Fruit fly (Drosophila melanogaster) whole organism, embryonic: Measurements from ENCODE around the gene CG12698.

ENCODE experiments used
- Atf3 ChIP-seq: fragments of 200-800 bp; sonication (Bioruptor generic); optimal IDR thresholded peaks from 3 replicates; lab custom pipeline; 2016; ENCODE audit warnings: missing biosample characterization, missing genetic modification characterization
- B-H1 ChIP-seq: fragments of 200-800 bp; sonication (Bioruptor generic); IDR thresholded peaks from 3 replicates; pipeline ENCODE4 v1.3.6; 2022; ENCODE audit warnings: missing biosample characterization, missing genetic modification characterization
- C15 ChIP-seq: fragments of 200-800 bp; sonication (Bioruptor generic); IDR thresholded peaks from 3 replicates; pipeline ENCODE4 v1.3.6; 2022; ENCODE audit warnings: missing biosample characterization, missing genetic modification characterization
- CG10366 ChIP-seq: fragments of 200-800 bp; sonication (Bioruptor generic); IDR thresholded peaks from 2 replicates; pipeline ENCODE4 v1.3.6; 2022; ENCODE audit warnings: missing biosample characterization, missing genetic modification characterization
- CG10462 ChIP-seq: fragments of 200-800 bp; sonication (Bioruptor generic); optimal IDR thresholded peaks from 2 replicates; lab custom pipeline; 2016; ENCODE audit warnings: missing biosample characterization, missing genetic modification characterization
- CG12155 ChIP-seq: fragments of 200-800 bp; sonication (Bioruptor generic); optimal IDR thresholded peaks from 3 replicates; lab custom pipeline; 2016; ENCODE audit warnings: missing biosample characterization, missing genetic modification characterization
- CG17385 ChIP-seq: fragments of 200-800 bp; sonication (Bioruptor generic); optimal IDR thresholded peaks from 3 replicates; lab custom pipeline; 2018; ENCODE audit warnings: missing biosample characterization, mild to moderate bottlenecking, missing genetic modification characterization
- CG17912 ChIP-seq: fragments of 200-800 bp; sonication (Bioruptor generic); optimal IDR thresholded peaks from 2 replicates; lab custom pipeline; 2018; ENCODE audit warnings: missing biosample characterization, mild to moderate bottlenecking, missing genetic modification characterization
- CG2116 ChIP-seq: fragments of 200-800 bp; sonication (Bioruptor generic); optimal IDR thresholded peaks from 3 replicates; lab custom pipeline; 2018; ENCODE audit warnings: missing biosample characterization, mild to moderate bottlenecking, missing genetic modification characterization
- CG2120 ChIP-seq: fragments of 200-800 bp; sonication (Bioruptor generic); optimal IDR thresholded peaks from 3 replicates; lab custom pipeline; 2016; ENCODE audit warnings: missing biosample characterization, missing genetic modification characterization
- CG31224 ChIP-seq: fragments of 200-800 bp; sonication (Bioruptor generic); IDR thresholded peaks from 2 replicates; pipeline ENCODE4 v1.3.6; 2022; ENCODE audit warnings: missing biosample characterization, missing genetic modification characterization
- CG31441 ChIP-seq: fragments of 200-800 bp; sonication (Bioruptor generic); IDR thresholded peaks from 2 replicates; pipeline ENCODE4 v1.3.6; 2022; ENCODE audit warnings: missing biosample characterization, missing genetic modification characterization
- CG4820 ChIP-seq: fragments of 200-800 bp; sonication (Bioruptor generic); optimal IDR thresholded peaks from 3 replicates; lab custom pipeline; 2016; ENCODE audit warnings: missing biosample characterization, missing genetic modification characterization
- CG6254 ChIP-seq: fragments of 200-800 bp; sonication (Bioruptor generic); optimal IDR thresholded peaks from 3 replicates; lab custom pipeline; 2017; ENCODE audit warnings: mild to moderate bottlenecking, missing biosample characterization, missing genetic modification reagents, missing genetic modification characterization
- CG6791 ChIP-seq: fragments of 200-800 bp; sonication (Bioruptor generic); IDR thresholded peaks from 3 replicates; pipeline ENCODE4 v1.3.6; 2022; ENCODE audit warnings: missing biosample characterization, missing genetic modification characterization; ENCODE audit not compliant: partially characterized antibody
- CG7556 ChIP-seq: fragments of 200-800 bp; sonication (Bioruptor generic); optimal IDR thresholded peaks from 2 replicates; lab custom pipeline; 2017; ENCODE audit warnings: missing biosample characterization, mild to moderate bottlenecking, missing genetic modification characterization
- CG7839 ChIP-seq: fragments of 200-800 bp; sonication (Bioruptor generic); optimal IDR thresholded peaks from 3 replicates; lab custom pipeline; 2018; ENCODE audit warnings: missing biosample characterization, mild to moderate bottlenecking, missing genetic modification characterization, moderate library complexity
- CG9437 ChIP-seq: fragments of 200-800 bp; sonication (Bioruptor generic); optimal IDR thresholded peaks from 2 replicates; lab custom pipeline; 2018; ENCODE audit warnings: missing biosample characterization, mild to moderate bottlenecking, missing genetic modification characterization
- CG9797 ChIP-seq: fragments of 200-800 bp; sonication (Bioruptor generic); optimal IDR thresholded peaks from 3 replicates; lab custom pipeline; 2018; ENCODE audit warnings: missing biosample characterization, mild to moderate bottlenecking, missing genetic modification characterization
- CG9817 ChIP-seq: fragments of 200-800 bp; sonication (Bioruptor generic); optimal IDR thresholded peaks from 2 replicates; lab custom pipeline; 2018; ENCODE audit warnings: missing biosample characterization, mild to moderate bottlenecking, missing genetic modification characterization, moderate library complexity
- CHES-1-like ChIP-seq: fragments of 200-800 bp; sonication (Bioruptor generic); optimal IDR thresholded peaks from 2 replicates; lab custom pipeline; 2016; ENCODE audit warnings: missing biosample characterization, missing genetic modification characterization
- D ChIP-seq, 2 experiments: fragments of 200-800 bp in 1 of 2; fragments of >200 bp in 1 of 2; sonication (Bioruptor generic) in 1 of 2; optimal IDR thresholded peaks; 2 replicates in 1 of 2; 3 replicates in 1 of 2; lab custom pipeline; 2017; ENCODE audit warnings: mild to moderate bottlenecking in 1 of 2, missing biosample characterization in 1 of 2, missing genetic modification characterization in 1 of 2, missing genetic modification reagents in 1 of 2
- Dip3 ChIP-seq: fragments of 200-800 bp; sonication (Bioruptor generic); optimal IDR thresholded peaks from 3 replicates; lab custom pipeline; 2016; ENCODE audit warnings: missing biosample characterization, missing genetic modification characterization
- Elba2 ChIP-seq: fragments of 200-800 bp; sonication (Bioruptor generic); optimal IDR thresholded peaks from 3 replicates; lab custom pipeline; 2016; ENCODE audit warnings: missing biosample characterization, missing genetic modification characterization
- Fer2 ChIP-seq: fragments of 200-800 bp; sonication (Bioruptor generic); optimal IDR thresholded peaks from 2 replicates; lab custom pipeline; 2018; ENCODE audit warnings: missing biosample characterization, mild to moderate bottlenecking, missing genetic modification characterization, moderate library complexity
- Lim3 ChIP-seq: fragments of 200-800 bp; sonication (Bioruptor generic); IDR thresholded peaks from 2 replicates; pipeline ENCODE4 v1.3.6; 2022; ENCODE audit warnings: missing biosample characterization, missing genetic modification characterization
- Mad ChIP-seq: fragments of 200-800 bp; sonication (Bioruptor generic); optimal IDR thresholded peaks from 2 replicates; lab custom pipeline; 2016; ENCODE audit warnings: missing biosample characterization, missing genetic modification characterization
- Oaz ChIP-seq: fragments of 200-800 bp; sonication (Bioruptor generic); IDR thresholded peaks from 2 replicates; pipeline ENCODE4 v1.3.6; 2022; ENCODE audit warnings: missing biosample characterization, missing genetic modification characterization
- Oli ChIP-seq: fragments of 200-800 bp; sonication (Bioruptor generic); optimal IDR thresholded peaks from 2 replicates; lab custom pipeline; 2018; ENCODE audit warnings: missing biosample characterization, mild to moderate bottlenecking, missing genetic modification characterization, moderate library complexity
- Optix ChIP-seq: fragments of 200-800 bp; sonication (Bioruptor generic); IDR thresholded peaks from 3 replicates; pipeline ENCODE4 v1.3.6; 2022; ENCODE audit warnings: missing biosample characterization, missing genetic modification characterization
- Rx ChIP-seq: fragments of 200-800 bp; sonication (Bioruptor generic); IDR thresholded peaks from 2 replicates; pipeline ENCODE4 v1.3.6; 2022; ENCODE audit warnings: missing biosample characterization, missing genetic modification characterization
- Side ChIP-seq: fragments of 200-800 bp; sonication (Bioruptor generic); optimal IDR thresholded peaks from 2 replicates; lab custom pipeline; 2016; ENCODE audit warnings: missing biosample characterization, missing genetic modification characterization
- Sin3A ChIP-seq: fragments of >200 bp; optimal IDR thresholded peaks from 2 replicates; lab custom pipeline; 2018
- al ChIP-seq: fragments of 200-800 bp; sonication (Bioruptor generic); IDR thresholded peaks from 2 replicates; pipeline ENCODE4 v1.3.6; 2022; ENCODE audit warnings: missing biosample characterization, missing genetic modification characterization
- aop ChIP-seq: fragments of 200-800 bp; sonication (Bioruptor generic); IDR thresholded peaks from 2 replicates; pipeline ENCODE4 v1.3.6; 2022; ENCODE audit warnings: missing biosample characterization, missing genetic modification characterization
- cas ChIP-seq: fragments of 200-800 bp; sonication (Bioruptor generic); IDR thresholded peaks from 2 replicates; pipeline ENCODE4 v1.3.6; 2022; ENCODE audit warnings: missing biosample characterization, missing genetic modification characterization
- emc ChIP-seq: fragments of 200-800 bp; sonication (Bioruptor generic); optimal IDR thresholded peaks from 2 replicates; lab custom pipeline; 2016; ENCODE audit warnings: missing biosample characterization, missing genetic modification characterization
- fd102C ChIP-seq: fragments of 200-800 bp; sonication (Bioruptor generic); optimal IDR thresholded peaks from 2 replicates; lab custom pipeline; 2018; ENCODE audit warnings: missing biosample characterization, mild to moderate bottlenecking, missing genetic modification characterization, moderate library complexity
- ftz-f1 ChIP-seq: fragments of 200-800 bp; sonication (Bioruptor generic); optimal IDR thresholded peaks from 2 replicates; lab custom pipeline; 2016; ENCODE audit warnings: missing biosample characterization, missing genetic modification characterization
- gsb ChIP-seq: fragments of 200-800 bp; sonication (Bioruptor generic); IDR thresholded peaks from 2 replicates; pipeline ENCODE4 v1.3.6; 2022; ENCODE audit warnings: missing biosample characterization, missing genetic modification characterization
- ham ChIP-seq: fragments of 200-800 bp; sonication (Bioruptor generic); IDR thresholded peaks from 2 replicates; pipeline ENCODE4 v1.3.6; 2022; ENCODE audit warnings: missing biosample characterization, missing genetic modification characterization
- inv ChIP-seq: fragments of 200-800 bp; sonication (Bioruptor generic); IDR thresholded peaks from 2 replicates; pipeline ENCODE4 v1.3.6; 2022; ENCODE audit warnings: missing biosample characterization, missing genetic modification characterization; ENCODE audit not compliant: partially characterized antibody
- lab ChIP-seq: fragments of 200-800 bp; sonication (Bioruptor generic); optimal IDR thresholded peaks from 3 replicates; lab custom pipeline; 2017; ENCODE audit warnings: missing biosample characterization, missing genetic modification characterization, mild to moderate bottlenecking, moderate library complexity, missing genetic modification reagents
- lilli ChIP-seq: fragments of 200-800 bp; sonication (Bioruptor generic); optimal IDR thresholded peaks from 3 replicates; lab custom pipeline; 2016; ENCODE audit warnings: missing biosample characterization, missing genetic modification characterization
- maf-S ChIP-seq: fragments of 200-800 bp; sonication (Bioruptor generic); optimal IDR thresholded peaks from 2 replicates; lab custom pipeline; 2016; ENCODE audit warnings: missing biosample characterization, missing genetic modification characterization
- onecut ChIP-seq: fragments of 200-800 bp; sonication (Bioruptor generic); IDR thresholded peaks from 2 replicates; pipeline ENCODE4 v1.3.6; 2022; ENCODE audit warnings: missing biosample characterization, missing genetic modification characterization
- pros ChIP-seq: fragments of 200-800 bp; sonication (Bioruptor generic); optimal IDR thresholded peaks from 3 replicates; lab custom pipeline; 2019; ENCODE audit warnings: missing biosample characterization, mild to moderate bottlenecking, missing genetic modification characterization, moderate library complexity
- pzg ChIP-seq: fragments of 200-800 bp; sonication (Bioruptor generic); optimal IDR thresholded peaks from 3 replicates; lab custom pipeline; 2018; ENCODE audit warnings: missing biosample characterization, mild to moderate bottlenecking, missing genetic modification characterization, moderate library complexity
- tin ChIP-seq: fragments of 200-800 bp; sonication (Bioruptor generic); optimal IDR thresholded peaks from 3 replicates; lab custom pipeline; 2016; ENCODE audit warnings: missing biosample characterization, missing genetic modification characterization
- tna ChIP-seq: fragments of 200-800 bp; sonication (Bioruptor generic); IDR thresholded peaks from 2 replicates; pipeline ENCODE4 v1.3.6; 2022; ENCODE audit warnings: missing biosample characterization, missing genetic modification characterization; ENCODE audit not compliant: partially characterized antibody
- zf30C ChIP-seq: fragments of 200-800 bp; sonication (Bioruptor generic); optimal IDR thresholded peaks from 3 replicates; lab custom pipeline; 2018; ENCODE audit warnings: missing biosample characterization, mild to moderate bottlenecking, missing genetic modification characterization
- zfh2 ChIP-seq: fragments of 200-800 bp; sonication (Bioruptor generic); optimal IDR thresholded peaks from 2 replicates; lab custom pipeline; 2016; ENCODE audit warnings: missing biosample characterization, missing genetic modification characterization

The CG12698 gene

dm6 chrX:15986654-15987053 is 19.3 kb upstream of the CG12698 start, which contains the start of gene ND-20 (continued):
- TF ChIP-seq D (optimal IDR thresholded peaks at IDR 0.05; lab: Kevin White, UChicago), result no peak
- TF ChIP-seq D (GFP tag; optimal IDR thresholded peaks at IDR 0.05; lab: Kevin White, UChicago), result no peak
- TF ChIP-seq zf30C (GFP tag; lab: Kevin White, UChicago), result no peak
- no peak for TF ChIP-seq Oaz
- TF ChIP-seq tin (GFP tag; lab: Kevin White, UChicago), result no peak
- TF ChIP-seq emc (GFP tag; lab: Kevin White, UChicago), result no peak
- TF ChIP-seq Dip3, result no peak
- TF ChIP-seq C15 (GFP tag; lab: Robert Waterston, UW), result no peak
- no peak for TF ChIP-seq CG7556 (GFP tag; lab: Kevin White, UChicago)
- TF ChIP-seq al (GFP tag; lab: Robert Waterston, UW), result no peak
- TF ChIP-seq Fer2 (tag; lab: Kevin White, UChicago), result no peak
- no peak for TF ChIP-seq onecut (GFP tag; lab: Robert Waterston, UW)
- no peak for TF ChIP-seq aop (GFP tag; lab: Robert Waterston, UW)
- no peak for TF ChIP-seq ham (GFP tag; lab: Robert Waterston, UW)
- no peak for TF ChIP-seq CG10366 (GFP tag; lab: Robert Waterston, UW)
- TF ChIP-seq CG6791 (GFP tag; lab: Robert Waterston, UW), result no peak
- TF ChIP-seq CG12155 (GFP tag; lab: Kevin White, UChicago), result no peak
- no peak for TF ChIP-seq Elba2 (GFP tag; lab: Kevin White, UChicago)
- TF ChIP-seq zfh2 (GFP tag; lab: Kevin White, UChicago), result peak; percentile 47
- no peak for TF ChIP-seq inv
- peak; percentile 43 for TF ChIP-seq CHES-1-like (GFP tag; lab: Kevin White, UChicago)
- no peak for TF ChIP-seq lab (GFP tag; lab: Kevin White, UChicago)
- peak; percentile 47 for TF ChIP-seq lilli
- TF ChIP-seq Side (GFP tag; lab: Kevin White, UChicago), result no peak
- TF ChIP-seq CG7839 (tag; lab: Kevin White, UChicago), result peak; percentile 22
- no peak for TF ChIP-seq CG10462 (GFP tag; lab: Kevin White, UChicago)
- no peak for TF ChIP-seq Optix (GFP tag; lab: Robert Waterston, UW)
- TF ChIP-seq pzg (GFP tag; lab: Kevin White, UChicago), result peak; percentile 88
- no peak for TF ChIP-seq CG31441
- no peak for TF ChIP-seq pros (GFP tag; lab: Kevin White, UChicago)
- TF ChIP-seq Rx, result no peak
- TF ChIP-seq CG9437 (GFP tag; lab: Kevin White, UChicago), result no peak
- no peak for TF ChIP-seq CG6254 (GFP tag; lab: Kevin White, UChicago)
- no peak for TF ChIP-seq maf-S (GFP tag; lab: Kevin White, UChicago)
- TF ChIP-seq CG17385 (GFP tag; lab: Kevin White, UChicago), result no peak
- TF ChIP-seq CG2116, result peak; percentile 11
- TF ChIP-seq CG2120, result peak; percentile 35
- no peak for TF ChIP-seq cas (GFP tag; lab: Robert Waterston, UW)
- TF ChIP-seq CG9797, result peak; percentile 81
- TF ChIP-seq CG31224 (GFP tag; lab: Robert Waterston, UW), result no peak
- TF ChIP-seq fd102C (GFP tag; lab: Kevin White, UChicago), result no peak
- no peak for TF ChIP-seq CG9817 (tag; lab: Kevin White, UChicago)
- no peak for TF ChIP-seq CG17912 (GFP tag; lab: Kevin White, UChicago)
- no peak for TF ChIP-seq Lim3 (GFP tag; lab: Robert Waterston, UW)
- TF ChIP-seq Atf3, result no peak
- TF ChIP-seq Mad (GFP tag; lab: Kevin White, UChicago), result peak; percentile 46
- no peak for TF ChIP-seq CG4820 (GFP tag; lab: Kevin White, UChicago)
- TF ChIP-seq Sin3A, result peak; percentile 23
- TF ChIP-seq B-H1 (GFP tag; lab: Robert Waterston, UW), result no peak
- no peak for TF ChIP-seq tna (GFP tag; lab: Robert Waterston, UW)
- peak; percentile 90 for TF ChIP-seq ftz-f1 (GFP tag; lab: Kevin White, UChicago)
- no peak for TF ChIP-seq gsb (GFP tag; lab: Robert Waterston, UW)
- TF ChIP-seq Oli (tag; lab: Kevin White, UChicago), result no peak
